Fruit fly (Drosophila melanogaster) whole organism, adult: ENCODE data around the gene CG4502.

Experiments used
- CG11617 ChIP-seq: fragments of 200-800 bp; sonication (Bioruptor generic); optimal IDR thresholded peaks from 2 replicates; lab custom pipeline; 2017; ENCODE audit warnings: mild to moderate bottlenecking, missing biosample characterization, missing genetic modification reagents, missing genetic modification characterization
- CG12768 ChIP-seq: fragments of 200-800 bp; sonication (Bioruptor generic); optimal IDR thresholded peaks from 2 replicates; lab custom pipeline; 2017; ENCODE audit warnings: missing biosample characterization, missing genetic modification characterization, mild to moderate bottlenecking, moderate library complexity, missing genetic modification reagents
- CG14711 ChIP-seq: fragments of 200-800 bp; sonication (Bioruptor generic); optimal IDR thresholded peaks from 2 replicates; lab custom pipeline; 2018; ENCODE audit warnings: missing biosample characterization, mild to moderate bottlenecking, missing genetic modification characterization, moderate library complexity
- CG1620 ChIP-seq: fragments of 200-800 bp; sonication (Bioruptor generic); optimal IDR thresholded peaks from 2 replicates; lab custom pipeline; 2016; ENCODE audit warnings: missing biosample characterization, missing genetic modification characterization
- CG33017 ChIP-seq: fragments of 200-800 bp; sonication (Bioruptor generic); optimal IDR thresholded peaks from 2 replicates; lab custom pipeline; 2018; ENCODE audit warnings: missing biosample characterization, mild to moderate bottlenecking, missing genetic modification characterization, moderate library complexity
- CG5204 ChIP-seq: fragments of 200-800 bp; sonication (Bioruptor generic); optimal IDR thresholded peaks from 2 replicates; lab custom pipeline; 2016; ENCODE audit warnings: missing biosample characterization, missing genetic modification characterization
- CG7045 ChIP-seq: fragments of 200-800 bp; sonication (Bioruptor generic); optimal IDR thresholded peaks from 2 replicates; lab custom pipeline; 2017; ENCODE audit warnings: missing biosample characterization, mild to moderate bottlenecking, missing genetic modification characterization
- CG7101 ChIP-seq: fragments of 200-800 bp; sonication (Bioruptor generic); optimal IDR thresholded peaks from 2 replicates; lab custom pipeline; 2018; ENCODE audit warnings: missing biosample characterization, mild to moderate bottlenecking, missing genetic modification characterization, moderate library complexity
- Clk ChIP-seq: fragments of 200-800 bp; sonication (Bioruptor generic); optimal IDR thresholded peaks from 2 replicates; lab custom pipeline; 2017; ENCODE audit warnings: missing biosample characterization, missing genetic modification characterization
- Crg-1 ChIP-seq: fragments of 200-800 bp; sonication (Bioruptor generic); optimal IDR thresholded peaks from 2 replicates; lab custom pipeline; 2016; ENCODE audit warnings: missing biosample characterization, missing genetic modification characterization
- Hr96 ChIP-seq: fragments of 200-800 bp; sonication (Bioruptor generic); optimal IDR thresholded peaks from 2 replicates; lab custom pipeline; 2016; ENCODE audit warnings: missing biosample characterization, missing genetic modification characterization
- Mnt ChIP-seq: fragments of 200-800 bp; sonication (Bioruptor generic); optimal IDR thresholded peaks from 2 replicates; lab custom pipeline; 2016; ENCODE audit warnings: missing biosample characterization, mild to moderate bottlenecking, missing genetic modification characterization
- bab1 ChIP-seq: fragments of 200-800 bp; sonication (Bioruptor generic); optimal IDR thresholded peaks from 3 replicates; lab custom pipeline; 2019; ENCODE audit warnings: missing biosample characterization, mild to moderate bottlenecking, missing genetic modification characterization, moderate library complexity
- cic ChIP-seq: fragments of 200-800 bp; sonication (Bioruptor generic); optimal IDR thresholded peaks from 2 replicates; lab custom pipeline; 2017; ENCODE audit warnings: missing biosample characterization, mild to moderate bottlenecking, missing genetic modification characterization, moderate library complexity
- cnc ChIP-seq, 2 experiments: fragments of >200 bp; optimal IDR thresholded peaks; 2 replicates each; lab custom pipeline; 2017
- kay ChIP-seq: fragments of 200-800 bp; sonication (Bioruptor generic); peaks from one replicate; lab custom pipeline; 2016; ENCODE audit warnings: missing biosample characterization, missing genetic modification characterization, borderline replicate concordance
- ovo ChIP-seq: fragments of 200-800 bp; sonication (Bioruptor generic); optimal IDR thresholded peaks from 2 replicates; lab custom pipeline; 2016; ENCODE audit warnings: missing biosample characterization, missing genetic modification characterization
- pad ChIP-seq: fragments of 200-800 bp; sonication (Bioruptor generic); optimal IDR thresholded peaks from 3 replicates; lab custom pipeline; 2017; ENCODE audit warnings: missing biosample characterization, missing genetic modification characterization, mild to moderate bottlenecking, moderate library complexity, missing genetic modification reagents
- tj ChIP-seq: fragments of 200-800 bp; sonication (Bioruptor generic); optimal IDR thresholded peaks from 3 replicates; lab custom pipeline; 2017; ENCODE audit warnings: missing biosample characterization, mild to moderate bottlenecking, missing genetic modification characterization, moderate library complexity
- toe ChIP-seq: fragments of 200-800 bp; sonication (Bioruptor generic); optimal IDR thresholded peaks from 2 replicates; lab custom pipeline; 2016; ENCODE audit warnings: missing biosample characterization, missing genetic modification characterization

Gene CG4502

DNA sequence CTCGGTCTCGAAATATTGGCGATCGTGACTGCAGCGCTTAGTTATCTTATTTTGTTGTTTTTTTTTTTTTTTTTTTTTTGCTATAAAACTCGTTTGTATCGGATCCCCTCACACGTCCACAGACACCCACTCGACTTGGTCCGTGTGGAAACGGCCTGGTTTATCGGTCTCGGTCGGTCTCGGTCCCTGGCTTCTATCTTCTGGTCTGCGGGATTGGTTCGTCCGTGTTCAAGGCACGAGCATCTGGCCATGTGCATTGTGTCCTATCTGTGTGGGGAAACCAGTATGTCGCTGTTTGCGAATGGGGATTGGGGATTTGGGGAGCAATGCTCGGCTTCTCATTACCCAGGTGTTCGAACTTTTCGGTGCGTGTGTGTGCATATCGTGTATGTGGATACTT, 14.4 kb downstream of the CG4502 start, which contains the start of gene CG4496:
TSS of gene CG4496 (minus strand) at position 337 of the 400 bp plus-strand sequence.
- TF ChIP-seq kay (GFP tag; lab: Kevin White, UChicago) (peak; percentile 16), Mnt (GFP tag; lab: Kevin White, UChicago) (no peak), CG14711 (tag; lab: Kevin White, UChicago) (no peak)

dm6 chr2L:7188530-7188996, 15.5 kb downstream of the CG4502 start:
- TF ChIP-seq CG11617 (GFP tag; lab: Kevin White, UChicago) (peak; percentile 98), CG7045 (GFP tag; lab: Kevin White, UChicago) (peak; percentile 99), CG12768 (peak; percentile 98), Mnt (GFP tag; lab: Kevin White, UChicago) (peak; percentile 94), bab1 (GFP tag; lab: Kevin White, UChicago) (peak; percentile 98), Hr96 (peak; percentile 97), CG14711 (tag; lab: Kevin White, UChicago) (peak; percentile 95), pad (GFP tag; lab: Kevin White, UChicago) (peak; percentile 93), tj (GFP tag; lab: Kevin White, UChicago) (peak; percentile 93), ovo (GFP tag; lab: Kevin White, UChicago) (peak; percentile 97), cnc (optimal IDR thresholded peaks at IDR 0.05; lab: Kevin White, UChicago) (no peak), Clk (GFP tag; lab: Kevin White, UChicago) (peak; percentile 98), CG7101 (tag; lab: Kevin White, UChicago) (peak; percentile 98), CG5204 (GFP tag; lab: Kevin White, UChicago) (peak; percentile 99), Crg-1 (GFP tag; lab: Kevin White, UChicago) (peak; percentile 96), kay (GFP tag; lab: Kevin White, UChicago) (peak; percentile 95), cic (GFP tag; lab: Kevin White, UChicago) (peak; percentile 78), CG1620 (GFP tag; lab: Kevin White, UChicago) (peak; percentile 98), toe (peak; percentile 97), CG33017 (tag; lab: Kevin White, UChicago) (peak; percentile 98)

DNA sequence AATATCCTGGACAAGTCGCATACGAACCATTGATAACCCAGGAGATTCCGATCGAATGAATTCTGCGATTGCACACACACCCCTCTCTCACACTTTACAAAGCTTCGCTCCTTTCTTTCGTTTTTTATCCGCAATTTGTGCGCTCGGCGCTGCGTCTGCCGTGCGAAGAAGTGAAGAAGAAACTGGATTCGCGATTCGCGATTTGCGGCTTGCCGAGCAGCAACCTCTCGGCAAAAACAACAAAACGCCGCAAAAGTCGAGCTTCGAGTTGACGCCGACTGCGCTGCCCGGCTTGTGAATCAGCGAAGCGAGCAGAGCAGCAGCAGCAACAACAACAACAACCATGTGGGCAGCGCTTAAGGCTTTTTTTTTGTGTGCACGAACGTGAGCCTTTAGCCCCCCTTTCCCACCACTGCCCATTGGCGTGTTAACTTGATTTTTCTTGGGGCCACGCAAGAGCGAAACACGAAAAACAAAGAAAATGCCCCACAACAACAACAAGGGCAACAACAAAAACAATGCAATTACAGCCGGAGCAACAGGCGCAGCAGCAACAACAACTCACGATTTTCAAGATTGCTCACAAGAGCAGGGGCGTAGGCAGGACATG, 16.0 kb downstream of the CG4502 start:
- TF ChIP-seq CG11617 (GFP tag; lab: Kevin White, UChicago): no peak
- no peak for TF ChIP-seq Crg-1 (GFP tag; lab: Kevin White, UChicago)
- no peak for TF ChIP-seq cnc (optimal IDR thresholded peaks at IDR 0.05; lab: Kevin White, UChicago)
- TF ChIP-seq tj (GFP tag; lab: Kevin White, UChicago): no peak

dm6 chr2L:7181978-7182392, 22.1 kb downstream of the CG4502 start, which contains the start of gene MICU1:
Gene MICU1, plus strand, starts transcription at chr2L:7182234.
- TF ChIP-seq CG11617 (GFP tag; lab: Kevin White, UChicago): peak; percentile 15
- TF ChIP-seq CG1620 (GFP tag; lab: Kevin White, UChicago): no peak
- no peak for TF ChIP-seq CG5204 (GFP tag; lab: Kevin White, UChicago)
- TF ChIP-seq Clk (GFP tag; lab: Kevin White, UChicago): no peak
- no peak for TF ChIP-seq Hr96
- peak; percentile 39 for TF ChIP-seq CG14711 (tag; lab: Kevin White, UChicago)
- TF ChIP-seq ovo (GFP tag; lab: Kevin White, UChicago): no peak
- no peak for TF ChIP-seq Crg-1 (GFP tag; lab: Kevin White, UChicago)
- TF ChIP-seq pad (GFP tag; lab: Kevin White, UChicago): no peak
- TF ChIP-seq bab1 (GFP tag; lab: Kevin White, UChicago): peak; percentile 32
- TF ChIP-seq Mnt (GFP tag; lab: Kevin White, UChicago): peak; percentile 24
- TF ChIP-seq CG33017 (tag; lab: Kevin White, UChicago): no peak
- TF ChIP-seq cic (GFP tag; lab: Kevin White, UChicago): no peak
- TF ChIP-seq CG12768: no peak
- no peak for TF ChIP-seq CG7101 (tag; lab: Kevin White, UChicago)
- TF ChIP-seq toe: no peak

DNA sequence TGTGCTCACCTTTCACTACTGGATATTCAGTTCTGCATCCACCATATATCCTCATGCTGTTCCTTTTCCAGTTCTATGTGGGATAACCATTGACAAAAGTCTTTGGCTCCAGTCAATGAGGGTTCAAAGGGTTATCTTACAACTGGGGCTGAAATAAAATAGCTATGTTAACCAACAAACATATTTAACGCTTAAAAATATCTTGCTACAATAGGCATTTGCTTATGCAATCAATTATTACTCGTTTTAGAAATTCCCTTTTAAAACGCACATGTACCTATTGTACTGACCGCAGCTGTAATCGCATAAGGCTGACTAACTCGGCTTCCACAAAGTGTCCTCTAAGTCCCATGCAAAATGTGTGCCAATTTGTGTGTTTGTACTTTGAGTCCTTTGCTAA, 24.8 kb downstream of the CG4502 start:
- TF ChIP-seq CG7045 (GFP tag; lab: Kevin White, UChicago) (no peak), bab1 (GFP tag; lab: Kevin White, UChicago) (no peak), Crg-1 (GFP tag; lab: Kevin White, UChicago) (no peak), CG1620 (GFP tag; lab: Kevin White, UChicago) (no peak), CG14711 (tag; lab: Kevin White, UChicago) (no peak), toe (no peak), kay (GFP tag; lab: Kevin White, UChicago) (no peak), CG33017 (tag; lab: Kevin White, UChicago) (no peak), cnc (optimal IDR thresholded peaks at IDR 0.05; lab: Kevin White, UChicago) (no peak), CG7101 (tag; lab: Kevin White, UChicago) (no peak), Hr96 (no peak), CG5204 (GFP tag; lab: Kevin White, UChicago) (no peak), pad (GFP tag; lab: Kevin White, UChicago) (no peak), ovo (GFP tag; lab: Kevin White, UChicago) (no peak), CG11617 (GFP tag; lab: Kevin White, UChicago) (no peak), tj (GFP tag; lab: Kevin White, UChicago) (no peak), cic (GFP tag; lab: Kevin White, UChicago) (no peak), Mnt (GFP tag; lab: Kevin White, UChicago) (no peak), Clk (GFP tag; lab: Kevin White, UChicago) (no peak), CG12768 (no peak)
